Fruit fly (Drosophila melanogaster): ENCODE data around the gene Grx5.
A peak's percentile ranks its signal among the peaks of the same experiment; 100 is the strongest.

dm6 chrX:14825922-14826617 lies 11.9 kb downstream of the Grx5 start, which contains the start of gene rut:
- TF ChIP-seq rn (GFP tag; IDR thresholded peaks at IDR 0.05): no peak
- TF ChIP-seq CG8301 (tag; optimal IDR thresholded peaks at IDR 0.05): no peak
- 0 out of 2 replicates have a peak, but pooled peaks have one; percentile 14 for TF ChIP-seq CG32121 (GFP tag; IDR thresholded peaks at IDR 0.05)
- TF ChIP-seq CG10348 (GFP tag; IDR thresholded peaks at IDR 0.05): no peak
